Fruit fly (Drosophila melanogaster) whole organism, embryonic: ENCODE results near the gene CG12992.

Source experiments
- CG10147 ChIP-seq: fragments of 200-800 bp; sonication (Bioruptor generic); optimal IDR thresholded peaks from 2 replicates; lab custom pipeline; 2019; ENCODE audit warnings: missing biosample characterization, mild to moderate bottlenecking, missing genetic modification characterization, moderate library complexity
- CG10274 ChIP-seq: fragments of 200-800 bp; sonication (Bioruptor generic); optimal IDR thresholded peaks from 3 replicates; lab custom pipeline; 2017; ENCODE audit warnings: missing biosample characterization, mild to moderate bottlenecking, missing genetic modification characterization
- CG10366 ChIP-seq: fragments of 200-800 bp; sonication (Bioruptor generic); IDR thresholded peaks from 2 replicates; pipeline ENCODE4 v1.3.6; 2022; ENCODE audit warnings: missing biosample characterization, missing genetic modification characterization
- CG12104 ChIP-seq: fragments of 200-800 bp; sonication (Bioruptor generic); optimal IDR thresholded peaks from 3 replicates; lab custom pipeline; 2016; ENCODE audit warnings: missing biosample characterization, missing genetic modification characterization
- CG12155 ChIP-seq: fragments of 200-800 bp; sonication (Bioruptor generic); optimal IDR thresholded peaks from 3 replicates; lab custom pipeline; 2016; ENCODE audit warnings: missing biosample characterization, missing genetic modification characterization
- CG1233 ChIP-seq: fragments of 200-800 bp; sonication (Bioruptor generic); optimal IDR thresholded peaks from 4 replicates; lab custom pipeline; 2018; ENCODE audit warnings: missing biosample characterization, mild to moderate bottlenecking, missing genetic modification characterization
- CG12659 ChIP-seq: fragments of 200-800 bp; sonication (Bioruptor generic); optimal IDR thresholded peaks from 3 replicates; lab custom pipeline; 2017; ENCODE audit warnings: mild to moderate bottlenecking, missing biosample characterization, missing genetic modification reagents, missing genetic modification characterization
- CG12942 ChIP-seq: fragments of 200-800 bp; sonication (Bioruptor generic); optimal IDR thresholded peaks from 3 replicates; lab custom pipeline; 2016; ENCODE audit warnings: missing biosample characterization, missing genetic modification characterization
- CG13296 ChIP-seq: fragments of 200-800 bp; sonication (Bioruptor generic); optimal IDR thresholded peaks from 3 replicates; lab custom pipeline; 2018; ENCODE audit warnings: missing biosample characterization, mild to moderate bottlenecking, missing genetic modification characterization
- CG14860 ChIP-seq: fragments of 200-800 bp; sonication (Bioruptor generic); IDR thresholded peaks from 3 replicates; pipeline ENCODE4 v1.3.6; 2022; ENCODE audit warnings: missing biosample characterization, missing genetic modification characterization; ENCODE audit not compliant: partially characterized antibody
- CG18011 ChIP-seq: fragments of 200-800 bp; sonication (Bioruptor generic); optimal IDR thresholded peaks from 2 replicates; lab custom pipeline; 2017; ENCODE audit warnings: missing biosample characterization, missing genetic modification characterization, mild to moderate bottlenecking, moderate library complexity, missing genotype
- CG18599 ChIP-seq: fragments of 200-800 bp; sonication (Bioruptor generic); optimal IDR thresholded peaks from 3 replicates; lab custom pipeline; 2017; ENCODE audit warnings: missing biosample characterization, missing genetic modification characterization, mild to moderate bottlenecking, moderate library complexity, missing genetic modification reagents
- CG2875 ChIP-seq: fragments of 200-800 bp; sonication (Bioruptor generic); optimal IDR thresholded peaks from 2 replicates; lab custom pipeline; 2017; ENCODE audit warnings: missing biosample characterization, mild to moderate bottlenecking, missing genetic modification characterization, missing genetic modification reagents
- CG30403 ChIP-seq: fragments of 200-800 bp; sonication (Bioruptor generic); optimal IDR thresholded peaks from 3 replicates; lab custom pipeline; 2016; ENCODE audit warnings: missing biosample characterization, missing genetic modification characterization
- CG33213 ChIP-seq: fragments of 200-800 bp; sonication (Bioruptor generic); optimal IDR thresholded peaks from 3 replicates; lab custom pipeline; 2016; ENCODE audit warnings: missing biosample characterization, missing genetic modification characterization
- CG34376 ChIP-seq: fragments of 200-800 bp; sonication (Bioruptor generic); optimal IDR thresholded peaks from 2 replicates; lab custom pipeline; 2018; ENCODE audit warnings: missing biosample characterization, mild to moderate bottlenecking, missing genetic modification characterization
- CG4328 ChIP-seq: fragments of 200-800 bp; sonication (Bioruptor generic); optimal IDR thresholded peaks from 3 replicates; lab custom pipeline; 2017; ENCODE audit warnings: missing biosample characterization, missing genetic modification reagents, missing genetic modification characterization
- CG4404 ChIP-seq: fragments of 200-800 bp; sonication (Bioruptor generic); IDR thresholded peaks from 2 replicates; pipeline ENCODE4 v1.3.6; 2022; ENCODE audit warnings: missing biosample characterization, missing genetic modification characterization
- CG4820 ChIP-seq: fragments of 200-800 bp; sonication (Bioruptor generic); optimal IDR thresholded peaks from 3 replicates; lab custom pipeline; 2016; ENCODE audit warnings: missing biosample characterization, missing genetic modification characterization
- CG6272 ChIP-seq: fragments of 200-800 bp; sonication (Bioruptor generic); IDR thresholded peaks from 2 replicates; pipeline ENCODE4 v1.3.6; 2022; ENCODE audit warnings: missing biosample characterization, missing genetic modification characterization
- CHES-1-like ChIP-seq: fragments of 200-800 bp; sonication (Bioruptor generic); optimal IDR thresholded peaks from 2 replicates; lab custom pipeline; 2016; ENCODE audit warnings: missing biosample characterization, missing genetic modification characterization
- Dek ChIP-seq: fragments of 200-800 bp; sonication (Bioruptor generic); optimal IDR thresholded peaks from 3 replicates; lab custom pipeline; 2019; ENCODE audit warnings: missing biosample characterization, mild to moderate bottlenecking, missing genetic modification characterization, moderate library complexity
- Fer3 ChIP-seq: fragments of 200-800 bp; sonication (Bioruptor generic); optimal IDR thresholded peaks from 2 replicates; lab custom pipeline; 2018; ENCODE audit warnings: missing biosample characterization, mild to moderate bottlenecking, missing genetic modification characterization, moderate library complexity
- Hr3 ChIP-seq: fragments of 200-800 bp; sonication (Bioruptor generic); optimal IDR thresholded peaks from 3 replicates; lab custom pipeline; 2016; ENCODE audit warnings: missing biosample characterization, missing genetic modification characterization
- NC2β ChIP-seq: fragments of 200-800 bp; sonication (Bioruptor generic); optimal IDR thresholded peaks from 2 replicates; lab custom pipeline; 2016; ENCODE audit warnings: missing biosample characterization, missing genetic modification characterization
- Oaz ChIP-seq: fragments of 200-800 bp; sonication (Bioruptor generic); IDR thresholded peaks from 2 replicates; pipeline ENCODE4 v1.3.6; 2022; ENCODE audit warnings: missing biosample characterization, missing genetic modification characterization
- Side ChIP-seq: fragments of 200-800 bp; sonication (Bioruptor generic); optimal IDR thresholded peaks from 2 replicates; lab custom pipeline; 2016; ENCODE audit warnings: missing biosample characterization, missing genetic modification characterization
- Sox102F ChIP-seq: fragments of 200-800 bp; sonication (Bioruptor generic); optimal IDR thresholded peaks from 2 replicates; lab custom pipeline; 2018; ENCODE audit warnings: missing biosample characterization, mild to moderate bottlenecking, missing genetic modification characterization, moderate library complexity
- Tbp ChIP-seq: fragments of >200 bp; optimal IDR thresholded peaks from 2 replicates; lab custom pipeline; 2018; ENCODE audit warnings: missing biosample characterization, missing genetic modification characterization
- Trl ChIP-seq, 3 experiments: fragments of >200 bp in 2 of 3; fragments of 200-800 bp in 1 of 3; sonication (Bioruptor generic) in 1 of 3; optimal IDR thresholded peaks; 2 replicates in 1 of 3; 3 replicates in 2 of 3; lab custom pipeline; 2016 to 2017; ENCODE audit warnings: missing biosample characterization in 1 of 3, missing genetic modification characterization in 1 of 3
- az2 ChIP-seq: fragments of 200-800 bp; sonication (Bioruptor generic); optimal IDR thresholded peaks from 3 replicates; lab custom pipeline; 2016; ENCODE audit warnings: missing biosample characterization, missing genetic modification characterization
- bab2 ChIP-seq: fragments of 200-800 bp; sonication (Bioruptor generic); optimal IDR thresholded peaks from 2 replicates; lab custom pipeline; 2016; ENCODE audit warnings: missing biosample characterization, missing genetic modification characterization
- bbx ChIP-seq: fragments of 200-800 bp; sonication (Bioruptor generic); IDR thresholded peaks from 2 replicates; pipeline ENCODE4 v1.3.6; 2022; ENCODE audit warnings: missing biosample characterization, missing genetic modification characterization; ENCODE audit not compliant: partially characterized antibody
- btn ChIP-seq: fragments of 200-800 bp; sonication (Bioruptor generic); optimal IDR thresholded peaks from 2 replicates; lab custom pipeline; 2016; ENCODE audit warnings: missing biosample characterization, missing genetic modification characterization
- dan ChIP-seq: fragments of 200-800 bp; sonication (Bioruptor generic); IDR thresholded peaks from 2 replicates; pipeline ENCODE4 v1.3.6; 2022; ENCODE audit warnings: missing biosample characterization, missing genetic modification characterization
- dmrt99B ChIP-seq: fragments of 200-800 bp; sonication (Bioruptor generic); optimal IDR thresholded peaks from 2 replicates; lab custom pipeline; 2018; ENCODE audit warnings: missing biosample characterization, mild to moderate bottlenecking, missing genetic modification characterization, moderate library complexity
- dysf ChIP-seq: fragments of 200-800 bp; sonication (Bioruptor generic); IDR thresholded peaks from 3 replicates; pipeline ENCODE4 v1.3.6; 2022; ENCODE audit warnings: missing biosample characterization, missing genetic modification characterization
- emc ChIP-seq: fragments of 200-800 bp; sonication (Bioruptor generic); optimal IDR thresholded peaks from 2 replicates; lab custom pipeline; 2016; ENCODE audit warnings: missing biosample characterization, missing genetic modification characterization
- ind ChIP-seq: fragments of 200-800 bp; sonication (Bioruptor generic); optimal IDR thresholded peaks from 3 replicates; lab custom pipeline; 2016; ENCODE audit warnings: missing biosample characterization, missing genetic modification characterization
- jumu ChIP-seq: fragments of 200-800 bp; sonication (Bioruptor generic); optimal IDR thresholded peaks from 3 replicates; lab custom pipeline; 2016; ENCODE audit warnings: missing biosample characterization, missing genetic modification characterization
- knrl ChIP-seq: fragments of 200-800 bp; sonication (Bioruptor generic); IDR thresholded peaks from 3 replicates; pipeline ENCODE4 v1.3.6; 2022; ENCODE audit warnings: missing biosample characterization, missing genetic modification characterization; ENCODE audit not compliant: partially characterized antibody
- mam ChIP-seq: fragments of 200-800 bp; sonication (Bioruptor generic); optimal IDR thresholded peaks from 3 replicates; lab custom pipeline; 2016; ENCODE audit warnings: missing biosample characterization, missing genetic modification characterization
- mld ChIP-seq: fragments of 200-800 bp; sonication (Bioruptor generic); IDR thresholded peaks from 3 replicates; pipeline ENCODE4 v1.3.6; 2022; ENCODE audit warnings: missing biosample characterization, missing genetic modification characterization; ENCODE audit not compliant: partially characterized antibody
- pfk ChIP-seq: fragments of 200-800 bp; sonication (Bioruptor generic); optimal IDR thresholded peaks from 2 replicates; lab custom pipeline; 2018; ENCODE audit warnings: missing biosample characterization, mild to moderate bottlenecking, missing genetic modification characterization, moderate library complexity
- repo ChIP-seq: fragments of 200-800 bp; sonication (Bioruptor generic); optimal IDR thresholded peaks from 2 replicates; lab custom pipeline; 2016; ENCODE audit warnings: missing biosample characterization, missing genetic modification characterization
- sc ChIP-seq, 3 experiments: fragments of >200 bp in 2 of 3; fragments of 200-800 bp in 1 of 3; sonication (Bioruptor generic) in 1 of 3; optimal IDR thresholded peaks; 2 replicates in 2 of 3; 3 replicates in 1 of 3; lab custom pipeline; 2017; ENCODE audit warnings: mild to moderate bottlenecking in 1 of 3, missing biosample characterization in 1 of 3, missing genetic modification characterization in 1 of 3, missing genetic modification reagents in 1 of 3
- scrt ChIP-seq: fragments of 200-800 bp; sonication (Bioruptor generic); optimal IDR thresholded peaks from 2 replicates; lab custom pipeline; 2018; ENCODE audit warnings: missing biosample characterization, mild to moderate bottlenecking, missing genetic modification characterization, moderate library complexity
- ssp ChIP-seq: fragments of 200-800 bp; sonication (Bioruptor generic); IDR thresholded peaks from 2 replicates; pipeline ENCODE4 v1.3.6; 2022; ENCODE audit warnings: missing biosample characterization, missing genetic modification characterization
- tap ChIP-seq: fragments of 200-800 bp; optimal IDR thresholded peaks from 3 replicates; lab custom pipeline; 2019; ENCODE audit warnings: missing biosample characterization, mild to moderate bottlenecking, missing genetic modification characterization, moderate library complexity
- trem ChIP-seq: fragments of 200-800 bp; optimal IDR thresholded peaks from 3 replicates; lab custom pipeline; 2019; ENCODE audit warnings: missing biosample characterization, mild to moderate bottlenecking, missing genetic modification characterization, moderate library complexity

CG12992 gene

dm6 chrX:17595822-17596221 is 7.2 kb downstream of the CG12992 start (continued):
- TF ChIP-seq CG4820 (GFP tag; lab: Kevin White, UChicago) = peak; percentile 52
- peak; percentile 47 for TF ChIP-seq CG12104
- peak; percentile 65 for TF ChIP-seq CG1233 (GFP tag; lab: Kevin White, UChicago)
- peak; percentile 35 for TF ChIP-seq CHES-1-like (GFP tag; lab: Kevin White, UChicago)
- peak; percentile 48 for TF ChIP-seq CG4404 (GFP tag; lab: Robert Waterston, UW)
- no peak for TF ChIP-seq dan (GFP tag; lab: Robert Waterston, UW)
- peak; percentile 76 for TF ChIP-seq CG12659 (GFP tag; lab: Kevin White, UChicago)
- peak; percentile 83 for TF ChIP-seq Fer3
- TF ChIP-seq NC2β (GFP tag; lab: Kevin White, UChicago) = peak; percentile 1
- peak; percentile 53 for TF ChIP-seq az2 (GFP tag; lab: Kevin White, UChicago)
- TF ChIP-seq CG12155 = peak; percentile 72
- peak; percentile 78 for TF ChIP-seq Sox102F (GFP tag; lab: Kevin White, UChicago)
- TF ChIP-seq bab2 = peak; percentile 14
- no peak for TF ChIP-seq knrl (GFP tag; lab: Robert Waterston, UW)
- peak; percentile 27 for TF ChIP-seq CG34376 (GFP tag; lab: Kevin White, UChicago)
- peak; percentile 86 for TF ChIP-seq CG18599 (GFP tag; lab: Kevin White, UChicago)
- TF ChIP-seq CG13296 (GFP tag; lab: Kevin White, UChicago) = peak; percentile 77
- no peak for TF ChIP-seq Trl (optimal IDR thresholded peaks at IDR 0.05; lab: Kevin White, UChicago)
- TF ChIP-seq Trl (GFP tag; optimal IDR thresholded peaks at IDR 0.05; lab: Kevin White, UChicago) = peak; percentile 41
- no peak for TF ChIP-seq emc (GFP tag; lab: Kevin White, UChicago)
- peak; percentile 14 for TF ChIP-seq Side (GFP tag; lab: Kevin White, UChicago)
- peak; percentile 74 for TF ChIP-seq CG6272 (GFP tag; lab: Robert Waterston, UW)
- TF ChIP-seq Tbp (GFP tag; lab: Kevin White, UChicago) = no peak
- TF ChIP-seq sc (optimal IDR thresholded peaks at IDR 0.05; lab: Kevin White, UChicago) = no peak
- TF ChIP-seq sc (GFP tag; optimal IDR thresholded peaks at IDR 0.05; lab: Kevin White, UChicago) = peak; percentile 32
- TF ChIP-seq mld (GFP tag; lab: Robert Waterston, UW) = no peak
- TF ChIP-seq jumu = peak; percentile 35
- TF ChIP-seq CG10274 (GFP tag; lab: Kevin White, UChicago) = peak; percentile 56
- TF ChIP-seq scrt (GFP tag; lab: Kevin White, UChicago) = peak; percentile 73
- no peak for TF ChIP-seq CG4328 (GFP tag; lab: Kevin White, UChicago)
- no peak for TF ChIP-seq pfk (GFP tag; lab: Kevin White, UChicago)
- TF ChIP-seq CG33213 = peak; percentile 51
- TF ChIP-seq trem (tag; lab: Kevin White, UChicago) = no peak
- no peak for TF ChIP-seq bbx (GFP tag; lab: Robert Waterston, UW)
- TF ChIP-seq btn (GFP tag; lab: Kevin White, UChicago) = no peak
- 0 out of 2 replicates have a peak, but pooled peaks have one; percentile 24 for TF ChIP-seq Oaz (GFP tag; lab: Robert Waterston, UW)
- peak; percentile 59 for TF ChIP-seq tap
- TF ChIP-seq Hr3 (GFP tag; lab: Kevin White, UChicago) = peak; percentile 69
- peak; percentile 81 for TF ChIP-seq dmrt99B (tag; lab: Kevin White, UChicago)
- TF ChIP-seq CG12942 (GFP tag; lab: Kevin White, UChicago) = peak; percentile 45
- peak; percentile 80 for TF ChIP-seq CG10366 (GFP tag; lab: Robert Waterston, UW)
- TF ChIP-seq Dek (tag; lab: Kevin White, UChicago) = peak; percentile 75
- peak; percentile 88 for TF ChIP-seq dysf (GFP tag; lab: Robert Waterston, UW)
- TF ChIP-seq CG14860 (GFP tag; lab: Robert Waterston, UW) = no peak
- peak; percentile 54 for TF ChIP-seq mam (GFP tag; lab: Kevin White, UChicago)
- peak; percentile 21 for TF ChIP-seq repo (GFP tag; lab: Kevin White, UChicago)
- TF ChIP-seq ind (GFP tag; lab: Kevin White, UChicago) = peak; percentile 70
- TF ChIP-seq CG2875 = peak; percentile 18
- TF ChIP-seq CG10147 = peak; percentile 86
- peak; percentile 42 for TF ChIP-seq CG18011
- peak; percentile 79 for TF ChIP-seq CG30403 (GFP tag; lab: Kevin White, UChicago)
- peak; percentile 69 for TF ChIP-seq ssp (GFP tag; lab: Robert Waterston, UW)
